Worm (Caenorhabditis elegans): ENCODE results near the gene hst-1.

The hst-1 gene

DNA sequence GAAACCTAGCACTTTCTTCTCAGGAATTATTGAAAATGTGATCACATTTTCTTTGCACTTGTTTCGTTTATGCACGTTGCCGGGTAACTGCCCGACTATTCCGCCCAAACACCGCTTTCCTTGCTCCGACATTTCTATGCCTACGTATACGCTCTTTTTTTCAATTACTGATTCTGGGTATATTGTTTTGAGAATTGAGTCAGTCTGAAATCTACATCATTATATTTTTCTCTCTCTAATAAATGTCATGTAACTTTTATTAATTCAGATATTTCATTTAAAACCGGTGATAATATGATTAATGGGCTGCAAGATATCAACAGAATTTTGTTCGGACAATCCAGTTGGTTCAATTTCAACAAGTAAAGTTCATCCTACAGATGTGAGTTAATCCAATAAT is 6.1 kb upstream of the hst-1 start, which contains the start of gene ttll-11:
Gene ttll-11 (plus strand): TSS at position 301 of the 400 bp plus-strand sequence.
- TF ChIP-seq F13H6.1 (tag; optimal IDR thresholded peaks at IDR 0.05), result no peak
- no peak for TF ChIP-seq K09A11.1 (tag; optimal IDR thresholded peaks at IDR 0.05; ENCODE audit: insufficient read depth)
- no peak for TF ChIP-seq pqm-1 (tag; optimal IDR thresholded peaks at IDR 0.05)
- TF ChIP-seq rnt-1 (tag; optimal IDR thresholded peaks at IDR 0.05), result no peak
- no peak for TF ChIP-seq ceh-45 (GFP tag; IDR thresholded peaks at IDR 0.05)
- no peak for TF ChIP-seq pros-1 (tag; optimal IDR thresholded peaks at IDR 0.05)
- TF ChIP-seq C38D4.7 (GFP tag; optimal IDR thresholded peaks at IDR 0.05), result no peak
- TF ChIP-seq fax-1 (tag; optimal IDR thresholded peaks at IDR 0.05), result no peak
- TF ChIP-seq fkh-10 (GFP tag; optimal IDR thresholded peaks at IDR 0.05), result no peak
- TF ChIP-seq ceh-30 (tag; optimal IDR thresholded peaks at IDR 0.05), result no peak
- TF ChIP-seq eyg-1 (tag; optimal IDR thresholded peaks at IDR 0.05), result no peak
- no peak for TF ChIP-seq ceh-18 (tag; optimal IDR thresholded peaks at IDR 0.05)
- no peak for TF ChIP-seq ama-1 (optimal IDR thresholded peaks at IDR 0.05)
- TF ChIP-seq C08G9.2 (tag; optimal IDR thresholded peaks at IDR 0.05), result no peak
- no peak for TF ChIP-seq lin-11 (tag; optimal IDR thresholded peaks at IDR 0.05)

DNA sequence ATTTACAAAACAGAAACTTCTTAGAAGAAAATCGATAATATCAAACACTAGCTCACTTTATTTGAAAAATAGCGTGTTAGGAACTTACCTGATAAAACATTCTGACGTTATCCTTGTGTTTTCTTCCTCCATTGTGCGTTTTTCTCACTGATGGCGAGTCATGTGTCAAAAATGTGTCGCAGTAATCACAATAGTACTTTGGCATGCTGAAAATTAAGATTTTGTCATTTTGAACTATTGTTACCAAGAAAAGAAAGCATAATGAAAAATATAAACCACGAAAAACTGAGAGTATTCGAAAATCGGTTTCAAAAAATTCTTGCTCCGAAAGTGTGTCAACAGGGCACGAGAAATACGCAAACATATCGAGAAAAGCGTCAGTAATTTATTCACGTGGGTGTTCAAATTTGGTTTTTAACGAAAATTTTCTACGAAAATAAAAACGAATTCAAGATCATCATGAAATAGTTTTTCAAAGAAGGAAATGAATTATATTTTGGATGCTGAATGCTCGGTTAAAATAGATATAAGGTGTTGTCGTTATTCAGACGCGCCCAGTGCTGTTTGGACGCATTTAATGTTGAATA is 3.6 kb downstream of the hst-1 start, which contains the start of gene snrp-3:
Gene snrp-3 (minus strand): TSS at position 206 of the 587 bp plus-strand sequence.
- no peak for TF ChIP-seq ceh-6 (GFP tag; optimal IDR thresholded peaks at IDR 0.05)
- no peak for TF ChIP-seq ceh-48 (tag; optimal IDR thresholded peaks at IDR 0.05)
- TF ChIP-seq ets-4 (tag; optimal IDR thresholded peaks at IDR 0.05), result no peak
- no peak for TF ChIP-seq fkh-6 (tag; optimal IDR thresholded peaks at IDR 0.05)
- TF ChIP-seq hlh-8 (tag; optimal IDR thresholded peaks at IDR 0.05), result no peak
- TF ChIP-seq che-1 (tag; optimal IDR thresholded peaks at IDR 0.05), result no peak
- TF ChIP-seq ceh-34 (tag; optimal IDR thresholded peaks at IDR 0.05), result peak; percentile 9
- TF ChIP-seq pros-1 (tag; optimal IDR thresholded peaks at IDR 0.05), result no peak
- TF ChIP-seq mec-3 (tag; optimal IDR thresholded peaks at IDR 0.05; ENCODE audit: borderline replicate concordance), result no peak
- no peak for TF ChIP-seq C08G9.2 (tag; optimal IDR thresholded peaks at IDR 0.05)
- TF ChIP-seq lin-11 (tag; optimal IDR thresholded peaks at IDR 0.05), result no peak
- TF ChIP-seq hlh-13 (GFP tag; optimal IDR thresholded peaks at IDR 0.05), result no peak
- TF ChIP-seq F13H6.1 (tag; optimal IDR thresholded peaks at IDR 0.05), result no peak
- no peak for TF ChIP-seq madf-2 (tag; optimal IDR thresholded peaks at IDR 0.05)
- no peak for TF ChIP-seq tbx-7 (tag; optimal IDR thresholded peaks at IDR 0.05)
- TF ChIP-seq ceh-14 (tag; optimal IDR thresholded peaks at IDR 0.05), result peak; percentile 12
- peak; percentile 12 for TF ChIP-seq elt-2 (tag; optimal IDR thresholded peaks at IDR 0.05)
- peak; percentile 60 for TF ChIP-seq ceh-18 (tag; optimal IDR thresholded peaks at IDR 0.05)
- no peak for TF ChIP-seq ttx-3 (tag; optimal IDR thresholded peaks at IDR 0.05)
- TF ChIP-seq ceh-19 (GFP tag; optimal IDR thresholded peaks at IDR 0.05), result no peak
- no peak for TF ChIP-seq sox-2 (GFP tag; IDR thresholded peaks at IDR 0.05)
- peak; percentile 63 for TF ChIP-seq nfya-1 (tag; optimal IDR thresholded peaks at IDR 0.05)
- no peak for TF ChIP-seq npax-4 (tag; optimal IDR thresholded peaks at IDR 0.05)
- no peak for TF ChIP-seq nhr-11 (tag; optimal IDR thresholded peaks at IDR 0.05)
- peak; percentile 8 for TF ChIP-seq ama-1 (optimal IDR thresholded peaks at IDR 0.05)
- TF ChIP-seq fax-1 (tag; optimal IDR thresholded peaks at IDR 0.05), result no peak
- TF ChIP-seq K09A11.1 (tag; optimal IDR thresholded peaks at IDR 0.05; ENCODE audit: insufficient read depth), result no peak
- TF ChIP-seq ceh-45 (GFP tag; IDR thresholded peaks at IDR 0.05), result no peak
- TF ChIP-seq pha-4 (tag; optimal IDR thresholded peaks at IDR 0.05), result no peak
- TF ChIP-seq dve-1 (tag; optimal IDR thresholded peaks at IDR 0.05), result peak; percentile 19
- no peak for TF ChIP-seq ceh-30 (tag; optimal IDR thresholded peaks at IDR 0.05)
- TF ChIP-seq unc-86 (tag; optimal IDR thresholded peaks at IDR 0.05), result no peak
- TF ChIP-seq pqm-1 (tag; optimal IDR thresholded peaks at IDR 0.05), result no peak
- peak; percentile 80 for TF ChIP-seq hlh-30 (tag; optimal IDR thresholded peaks at IDR 0.05; ENCODE audit: insufficient read depth)
- TF ChIP-seq ceh-9 (tag; optimal IDR thresholded peaks at IDR 0.05), result no peak
- TF ChIP-seq eyg-1 (tag; optimal IDR thresholded peaks at IDR 0.05), result no peak
- no peak for TF ChIP-seq pha-2 (tag; optimal IDR thresholded peaks at IDR 0.05)
- peak; percentile 56 for TF ChIP-seq unc-42 (tag; optimal IDR thresholded peaks at IDR 0.05)
- TF ChIP-seq pat-9 (tag; optimal IDR thresholded peaks at IDR 0.05), result no peak
- TF ChIP-seq unc-55 (GFP tag; optimal IDR thresholded peaks at IDR 0.05), result peak; percentile 42
- peak; percentile 8 for TF ChIP-seq tbx-2 (tag; optimal IDR thresholded peaks at IDR 0.05)
- no peak for TF ChIP-seq Y22D7AL.16 (tag; optimal IDR thresholded peaks at IDR 0.05)
- TF ChIP-seq ztf-16 (tag; optimal IDR thresholded peaks at IDR 0.05), result no peak
- TF ChIP-seq ceh-2 (tag; optimal IDR thresholded peaks at IDR 0.05), result no peak
- TF ChIP-seq ceh-31 (tag; optimal IDR thresholded peaks at IDR 0.05), result no peak
- TF ChIP-seq pag-3 (tag; optimal IDR thresholded peaks at IDR 0.05; ENCODE audit: borderline replicate concordance), result no peak

Data from whole organism, late embryonic.